Fruit fly (Drosophila melanogaster) whole organism, pupa: Measurements from ENCODE around the gene Vps39.

Source experiments
- CG15710 ChIP-seq: fragments of 200-800 bp; sonication (Bioruptor generic); optimal IDR thresholded peaks from 2 replicates; lab custom pipeline; 2018; ENCODE audit warnings: missing biosample characterization, mild to moderate bottlenecking, missing genetic modification characterization, moderate library complexity
- CG9948 ChIP-seq: fragments of 200-800 bp; sonication (Bioruptor generic); optimal IDR thresholded peaks from 2 replicates; lab custom pipeline; 2018; ENCODE audit warnings: missing biosample characterization, mild to moderate bottlenecking, missing genetic modification characterization, moderate library complexity

- TF ChIP-seq CG15710 (no peak), CG9948 (tag; lab: Kevin White, UChicago) (no peak)
Measured at dm6 chr3R:18314320-18314719, 40.1 kb upstream of the Vps39 start, which contains the start of gene PKD.
